Fruit fly (Drosophila melanogaster) whole organism, wandering third instar larva: ENCODE measurements around the gene CG14883.

Experiments
- Abd-B ChIP-seq: fragments of >200 bp; optimal IDR thresholded peaks from 2 replicates; lab custom pipeline; 2017; ENCODE audit warnings: missing biosample characterization, missing genetic modification characterization
- CG32264 ChIP-seq: fragments of 200-800 bp; sonication (Bioruptor generic); optimal IDR thresholded peaks from 2 replicates; lab custom pipeline; 2016; ENCODE audit warnings: missing biosample characterization, missing genetic modification characterization
- CG9705 ChIP-seq: fragments of 200-800 bp; sonication (Bioruptor generic); optimal IDR thresholded peaks from 2 replicates; lab custom pipeline; 2018; ENCODE audit warnings: missing biosample characterization, mild to moderate bottlenecking, missing genetic modification characterization
- CrebA ChIP-seq: fragments of 200-800 bp; sonication (Bioruptor generic); optimal IDR thresholded peaks from 2 replicates; lab custom pipeline; 2016; ENCODE audit warnings: missing biosample characterization, mild to moderate bottlenecking, missing genetic modification characterization, borderline replicate concordance
- Dfd ChIP-seq: fragments of >200 bp; optimal IDR thresholded peaks from 2 replicates; lab custom pipeline; 2017; ENCODE audit warnings: missing biosample characterization, missing genetic modification characterization
- Dif ChIP-seq: fragments of 200-275, 200-300 bp; sonication (Bioruptor generic); optimal IDR thresholded peaks from 2 replicates; lab custom pipeline; 2018; ENCODE audit warnings: missing biosample characterization, missing genetic modification characterization; ENCODE audit not compliant: partially characterized antibody
- GATAd ChIP-seq: sonication (Bioruptor generic); optimal IDR thresholded peaks from 2 replicates; lab custom pipeline; 2016; ENCODE audit warnings: missing biosample characterization, missing genetic modification characterization
- HLH106 ChIP-seq: fragments of 200-800 bp; optimal IDR thresholded peaks from 3 replicates; lab custom pipeline; 2019; ENCODE audit warnings: missing biosample characterization, mild to moderate bottlenecking, missing genetic modification characterization, moderate library complexity
- Hnf4 ChIP-seq: fragments of 200-800 bp; sonication (Bioruptor generic); optimal IDR thresholded peaks from 2 replicates; lab custom pipeline; 2016; ENCODE audit warnings: missing biosample characterization, mild to moderate bottlenecking, missing genetic modification characterization
- Hr78 ChIP-seq: fragments of >200 bp; optimal IDR thresholded peaks from 2 replicates; lab custom pipeline; 2017; ENCODE audit warnings: missing biosample characterization, missing genetic modification characterization
- Hr83 ChIP-seq: fragments of 200-300 bp; sonication (Bioruptor generic); optimal IDR thresholded peaks from 2 replicates; lab custom pipeline; 2016; ENCODE audit warnings: missing biosample characterization, mild to moderate bottlenecking, missing genetic modification characterization, moderate library complexity; ENCODE audit not compliant: poor library complexity, severe bottlenecking
- Jra ChIP-seq: sonication (Bioruptor generic); optimal IDR thresholded peaks from 2 replicates; lab custom pipeline; 2016; ENCODE audit warnings: missing biosample characterization, missing genetic modification characterization
- Mio ChIP-seq: sonication (Bioruptor generic); optimal IDR thresholded peaks from 2 replicates; lab custom pipeline; 2016; ENCODE audit warnings: missing biosample characterization, missing genetic modification characterization
- Myc ChIP-seq: fragments of >200 bp; optimal IDR thresholded peaks from 2 replicates; lab custom pipeline; 2017
- N ChIP-seq: fragments of >200 bp; optimal IDR thresholded peaks from 2 replicates; lab custom pipeline; 2018; ENCODE audit warnings: missing biosample characterization, missing external identifiers, missing genetic modification characterization
- OdsH ChIP-seq: fragments of 200-800 bp; sonication (Bioruptor generic); optimal IDR thresholded peaks from 2 replicates; lab custom pipeline; 2016; ENCODE audit warnings: missing biosample characterization, mild to moderate bottlenecking, missing genetic modification characterization
- Rel ChIP-seq, 2 experiments: fragments of 200-800 bp; sonication (Bioruptor generic) in 1 of 2; optimal IDR thresholded peaks; 2 replicates in 1 of 2; 3 replicates in 1 of 2; lab custom pipeline; 2016 to 2019; ENCODE audit warnings: mild to moderate bottlenecking in 2 of 2, missing biosample characterization in 2 of 2, missing genetic modification characterization in 2 of 2, moderate library complexity in 1 of 2
- Sp1 ChIP-seq: fragments of 200-800 bp; sonication (Bioruptor generic); optimal IDR thresholded peaks from 3 replicates; lab custom pipeline; 2019; ENCODE audit warnings: missing biosample characterization, mild to moderate bottlenecking, missing genetic modification characterization, moderate library complexity
- Vsx2 ChIP-seq: fragments of 200-300, 225-300 bp; sonication (Bioruptor generic); optimal IDR thresholded peaks from 2 replicates; lab custom pipeline; 2018; ENCODE audit warnings: missing biosample characterization, missing genetic modification characterization; ENCODE audit not compliant: partially characterized antibody
- br ChIP-seq: fragments of 200-800 bp; sonication (Bioruptor generic); optimal IDR thresholded peaks from 2 replicates; lab custom pipeline; 2016; ENCODE audit warnings: missing biosample characterization, missing genetic modification characterization
- brk ChIP-seq: fragments of 200-800 bp; sonication (Bioruptor generic); optimal IDR thresholded peaks from 2 replicates; lab custom pipeline; 2016; ENCODE audit warnings: missing biosample characterization, mild to moderate bottlenecking, missing genetic modification characterization
- dl ChIP-seq, 2 experiments: fragments of 175-275, 200-275 bp in 1 of 2; fragments of 200-275 bp in 1 of 2; sonication (Bioruptor generic); optimal IDR thresholded peaks; lab custom pipeline; 2018; ENCODE audit warnings: mild to moderate bottlenecking in 2 of 2, missing biosample characterization in 2 of 2, missing genetic modification characterization in 2 of 2, moderate library complexity in 2 of 2; ENCODE audit not compliant: partially characterized antibody in 2 of 2, insufficient read depth in 1 of 2
- dmrt93B ChIP-seq: fragments of 200-800 bp; sonication (Bioruptor generic); optimal IDR thresholded peaks from 2 replicates; lab custom pipeline; 2018; ENCODE audit warnings: missing biosample characterization, mild to moderate bottlenecking, missing genetic modification characterization
- dsf ChIP-seq: sonication (Bioruptor generic); optimal IDR thresholded peaks from 2 replicates; lab custom pipeline; 2016; ENCODE audit warnings: missing biosample characterization, missing genetic modification characterization, borderline replicate concordance
- ey ChIP-seq: fragments of 200-800 bp; sonication (Bioruptor generic); optimal IDR thresholded peaks from 2 replicates; lab custom pipeline; 2016; ENCODE audit warnings: missing biosample characterization, missing genetic modification characterization
- foxo ChIP-seq, 2 experiments: fragments of 200-800 bp; sonication (Bioruptor generic); optimal IDR thresholded peaks; 2 replicates in 1 of 2; 3 replicates in 1 of 2; lab custom pipeline; 2016 to 2017; ENCODE audit warnings: missing biosample characterization in 2 of 2, missing genetic modification characterization in 2 of 2
- fru ChIP-seq: fragments of 200-800 bp; sonication (Bioruptor generic); optimal IDR thresholded peaks from 3 replicates; lab custom pipeline; 2016; ENCODE audit warnings: missing biosample characterization, mild to moderate bottlenecking, missing genetic modification characterization
- h ChIP-seq: fragments of 200-800 bp; sonication (Bioruptor generic); optimal IDR thresholded peaks from 3 replicates; lab custom pipeline; 2016; ENCODE audit warnings: missing biosample characterization, mild to moderate bottlenecking, missing genetic modification characterization
- jim ChIP-seq: fragments of 175-275, 200-325 bp; sonication (Bioruptor generic); optimal IDR thresholded peaks from 2 replicates; lab custom pipeline; 2016; ENCODE audit warnings: missing biosample characterization, mild to moderate bottlenecking, missing genetic modification characterization
- lola ChIP-seq: fragments of >200 bp; optimal IDR thresholded peaks from 2 replicates; lab custom pipeline; 2017; ENCODE audit warnings: missing biosample characterization, missing genetic modification characterization
- pan ChIP-seq: fragments of >200 bp; optimal IDR thresholded peaks from 2 replicates; lab custom pipeline; 2017
- psq ChIP-seq: fragments of 200-800 bp; sonication (Bioruptor generic); optimal IDR thresholded peaks from 3 replicates; lab custom pipeline; 2017; ENCODE audit warnings: missing biosample characterization, mild to moderate bottlenecking, missing genetic modification characterization, moderate library complexity
- rgr ChIP-seq: fragments of 200-800 bp; sonication (Bioruptor generic); optimal IDR thresholded peaks from 3 replicates; lab custom pipeline; 2016; ENCODE audit warnings: missing biosample characterization, mild to moderate bottlenecking, missing genetic modification characterization
- sage ChIP-seq: fragments of 200-800 bp; sonication (Bioruptor generic); optimal IDR thresholded peaks from 2 replicates; lab custom pipeline; 2016; ENCODE audit warnings: missing biosample characterization, mild to moderate bottlenecking, missing genetic modification characterization
- sv ChIP-seq: fragments of 200-800 bp; sonication (Bioruptor generic); optimal IDR thresholded peaks from 3 replicates; lab custom pipeline; 2016; ENCODE audit warnings: missing biosample characterization, missing genetic modification characterization
- tai ChIP-seq: sonication (Bioruptor generic); optimal IDR thresholded peaks from 2 replicates; lab custom pipeline; 2016; ENCODE audit warnings: missing biosample characterization, missing genetic modification characterization
- usp ChIP-seq: fragments of >200 bp; optimal IDR thresholded peaks from 2 replicates; lab custom pipeline; 2017; ENCODE audit warnings: missing biosample characterization, missing genetic modification characterization
- woc ChIP-seq: sonication (Bioruptor generic); optimal IDR thresholded peaks from 2 replicates; lab custom pipeline; 2016; ENCODE audit warnings: missing biosample characterization, mild to moderate bottlenecking, missing genetic modification characterization

CG14883 gene

DNA sequence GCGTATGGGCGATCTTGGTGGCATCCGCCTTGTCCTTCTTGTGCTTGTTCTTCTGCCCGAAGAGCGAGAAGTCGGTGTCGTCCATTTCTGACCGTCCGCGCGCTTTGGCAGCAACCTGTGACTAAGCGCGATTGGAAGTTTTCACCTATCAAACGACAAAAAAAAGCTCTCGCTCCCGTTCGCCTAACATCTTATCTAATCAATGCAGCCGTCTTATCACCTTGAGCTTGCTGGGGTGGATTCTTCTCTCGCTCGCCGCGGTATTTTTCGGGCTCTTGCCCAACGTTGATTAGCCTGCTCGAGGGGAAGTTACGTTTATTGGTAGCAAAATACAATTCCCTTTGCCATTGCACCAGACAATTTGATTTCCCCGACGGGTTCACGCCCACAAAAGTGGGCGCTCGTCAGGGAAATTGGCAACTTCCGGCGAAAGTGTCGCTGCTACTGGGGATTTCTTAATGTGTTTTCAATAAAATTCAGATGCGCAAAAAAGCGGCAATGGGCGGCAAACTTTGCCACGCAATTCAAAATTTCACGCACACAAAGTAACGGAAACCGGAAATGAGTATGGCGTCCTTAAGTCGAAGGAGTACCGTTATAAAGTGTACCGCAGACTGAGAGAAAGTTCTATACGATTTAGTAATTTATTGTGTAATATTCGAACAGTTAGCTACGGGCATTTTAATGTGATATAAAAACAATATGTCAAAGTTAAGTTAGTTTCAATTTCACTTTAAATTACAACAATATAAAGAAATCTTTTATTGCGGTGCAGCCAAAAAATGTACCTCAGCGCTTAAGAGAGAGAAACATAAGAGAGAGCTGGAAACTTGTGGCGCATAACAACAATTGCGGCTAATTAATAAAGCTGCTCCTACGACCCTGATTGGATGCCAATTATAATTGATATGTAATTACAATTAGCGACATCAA, 45.3 kb downstream of the CG14883 start, which contains the start of gene Decay:
Gene Decay, minus strand, starts transcription at position 132 of the 933 bp plus-strand sequence.
- TF ChIP-seq CrebA (GFP tag; lab: Kevin White, UChicago) (no peak), pan (no peak), Mio (no peak), dmrt93B (GFP tag; lab: Kevin White, UChicago) (no peak), dsf (GFP tag; lab: Kevin White, UChicago) (no peak), usp (no peak), Jra (GFP tag; lab: Kevin White, UChicago) (no peak), Sp1 (no peak), Hnf4 (GFP tag; lab: Kevin White, UChicago) (peak; percentile 26), Hr78 (GFP tag; lab: Kevin White, UChicago) (no peak), h (GFP tag; lab: Kevin White, UChicago) (peak; percentile 28), GATAd (GFP tag; lab: Kevin White, UChicago) (no peak), sage (GFP tag; lab: Kevin White, UChicago) (no peak), sv (GFP tag; lab: Kevin White, UChicago) (no peak), fru (GFP tag; lab: Kevin White, UChicago) (peak; percentile 47), jim (GFP tag; lab: Kevin White, UChicago) (no peak), dl (GFP tag; optimal IDR thresholded peaks at IDR 0.05; lab: Kevin White, UChicago; ENCODE audit: insufficient read depth in 1 of 2, partially characterized antibody in 2 of 2) (no peak), Rel (GFP tag; optimal IDR thresholded peaks at IDR 0.05; lab: Kevin White, UChicago) (no peak), Rel (tag; optimal IDR thresholded peaks at IDR 0.05; lab: Kevin White, UChicago) (no peak), Abd-B (GFP tag; lab: Kevin White, UChicago) (no peak), Hr83 (GFP tag; lab: Kevin White, UChicago) (no peak), ey (GFP tag; lab: Kevin White, UChicago) (peak; percentile 16), Myc (lab: Kevin White, UChicago) (no peak), CG9705 (GFP tag; lab: Kevin White, UChicago) (no peak), Dfd (GFP tag; lab: Kevin White, UChicago) (no peak), br (GFP tag; lab: Kevin White, UChicago) (peak; percentile 8), Dif (no peak), HLH106 (tag; lab: Kevin White, UChicago) (no peak), foxo (GFP tag; optimal IDR thresholded peaks at IDR 0.05; lab: Kevin White, UChicago) (peak in 1 of 2 experiments; percentile 28), brk (GFP tag; lab: Kevin White, UChicago) (no peak), N (GFP tag; lab: Kevin White, UChicago) (no peak), psq (GFP tag; lab: Kevin White, UChicago) (no peak), lola (GFP tag; lab: Kevin White, UChicago) (no peak), rgr (peak; percentile 40), woc (GFP tag; lab: Kevin White, UChicago) (no peak), tai (no peak), CG32264 (GFP tag; lab: Kevin White, UChicago) (no peak), Vsx2 (GFP tag; lab: Kevin White, UChicago) (peak; percentile 90), OdsH (GFP tag; lab: Kevin White, UChicago) (peak; percentile 28)
- TF ChIP-seq, all 38 proteins: peak for 9
